Fruit fly (Drosophila melanogaster): Measurements from ENCODE around the gene CG17261.

DNA sequence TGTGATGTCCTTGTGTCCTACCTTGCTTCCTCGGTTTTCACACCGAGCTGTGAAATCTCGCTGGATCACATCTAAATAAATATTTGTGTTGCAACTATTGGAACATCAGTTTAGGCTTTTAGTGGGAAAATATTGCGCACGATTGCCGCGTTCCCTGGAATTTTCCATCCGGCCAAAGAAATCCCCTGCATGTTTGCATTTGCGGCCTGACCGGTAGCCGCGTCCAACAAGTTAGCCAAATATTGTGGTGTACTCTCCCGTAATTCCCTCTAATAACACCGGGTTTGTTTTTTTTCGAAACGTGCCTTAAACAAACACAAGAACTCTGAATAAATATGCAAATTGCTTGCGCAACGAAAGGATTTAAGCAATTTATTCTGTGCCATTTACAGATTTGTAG is 36.4 kb downstream of the CG17261 start:
- TF ChIP-seq usp (GFP tag; optimal IDR thresholded peaks at IDR 0.05) (no peak), psq (optimal IDR thresholded peaks at IDR 0.05) (no peak)
